Fruit fly (Drosophila melanogaster) whole organism: ENCODE results near the gene Traf6.

Experiments
- CG8478 ChIP-seq: fragments of >200 bp; optimal IDR thresholded peaks from 2 replicates; lab custom pipeline; 2018; ENCODE audit warnings: inconsistent platforms
- Dll ChIP-seq: fragments of >200 bp; optimal IDR thresholded peaks from 2 replicates; lab custom pipeline; 2017
- EcR ChIP-seq, 2 experiments: fragments of >200 bp; optimal IDR thresholded peaks; 2 replicates each; lab custom pipeline; 2017; ENCODE audit warnings: missing biosample characterization in 2 of 2, missing genetic modification characterization in 2 of 2, missing genetic modification reagents in 2 of 2
- pan ChIP-seq: fragments of >200 bp; optimal IDR thresholded peaks from 2 replicates; lab custom pipeline; 2017
- psq ChIP-seq: fragments of >200 bp; optimal IDR thresholded peaks from 2 replicates; lab custom pipeline; 2017
- usp ChIP-seq: fragments of >200 bp; optimal IDR thresholded peaks from 2 replicates; lab custom pipeline; 2017; ENCODE audit warnings: missing biosample characterization, missing genetic modification characterization, mixed read lengths

Gene Traf6

DNA sequence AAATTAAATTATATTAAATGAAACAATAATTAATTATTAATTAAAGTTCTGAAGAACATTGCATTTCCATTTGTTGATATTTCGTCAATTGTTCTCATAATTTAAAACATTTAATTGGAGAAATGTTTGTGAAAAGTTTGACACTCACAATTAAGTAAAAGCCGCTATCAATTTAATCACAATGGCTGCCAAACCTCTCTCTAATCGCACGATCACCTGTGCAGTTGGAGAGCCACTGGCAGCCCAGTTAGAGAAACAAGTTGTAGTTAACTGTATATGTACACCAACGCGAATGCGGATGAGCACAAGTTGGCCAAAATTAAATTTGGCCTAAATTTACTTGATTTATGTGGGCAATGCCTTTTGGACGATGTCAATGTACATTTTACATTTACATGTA lies 35.0 kb upstream of the Traf6 start:
- TF ChIP-seq psq (lab: Kevin White, UChicago) (no peak), EcR (GFP tag; optimal IDR thresholded peaks at IDR 0.05; lab: Kevin White, UChicago) (no peak), pan (no peak), usp (no peak), CG8478 (lab: Kevin White, UChicago) (no peak), Dll (lab: Kevin White, UChicago) (no peak)

DNA sequence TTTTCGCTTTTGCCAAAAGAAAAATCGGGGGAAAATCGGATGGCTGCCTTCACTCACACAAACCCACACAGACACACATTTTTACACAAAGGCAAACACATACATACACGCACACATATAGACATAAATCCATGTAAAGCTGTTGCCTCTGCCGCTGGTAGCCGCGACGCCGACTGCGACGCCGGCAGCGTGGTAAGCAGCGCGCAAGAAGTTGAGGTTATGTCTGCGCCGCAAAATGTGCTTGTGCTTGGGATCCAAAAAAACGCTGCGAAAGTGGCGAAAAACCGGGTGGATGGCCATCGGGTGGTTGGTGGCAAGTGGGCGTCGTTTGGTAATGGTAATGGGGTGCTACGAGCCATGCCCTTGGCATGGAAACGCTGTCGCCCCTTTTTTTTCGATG lies 22.7 kb upstream of the Traf6 start:
- TF ChIP-seq pan (no peak), psq (lab: Kevin White, UChicago) (no peak), usp (no peak), Dll (lab: Kevin White, UChicago) (no peak)

DNA sequence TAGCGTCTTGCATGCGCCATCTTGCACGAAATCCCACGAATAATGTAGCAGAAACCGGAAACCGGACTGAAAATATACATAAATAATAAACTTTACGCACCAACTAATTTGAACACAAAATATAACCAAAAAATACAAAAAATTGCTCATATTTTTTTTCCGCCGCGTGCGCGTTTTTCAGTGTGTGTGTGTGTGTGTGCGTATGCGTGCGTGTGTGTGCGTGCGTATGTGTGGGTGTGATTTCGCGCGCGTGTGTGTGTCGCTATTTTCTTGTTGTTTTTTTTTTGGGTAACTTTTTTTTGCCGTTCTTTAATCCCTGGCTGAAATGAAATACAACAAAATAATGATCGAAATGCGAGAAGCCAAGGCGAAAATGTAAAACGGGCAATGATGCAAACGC lies 21.8 kb upstream of the Traf6 start:
- TF ChIP-seq pan (no peak), psq (lab: Kevin White, UChicago) (no peak), CG8478 (lab: Kevin White, UChicago) (no peak), EcR (GFP tag; optimal IDR thresholded peaks at IDR 0.05; lab: Kevin White, UChicago) (no peak), Dll (lab: Kevin White, UChicago) (no peak), usp (no peak)

DNA sequence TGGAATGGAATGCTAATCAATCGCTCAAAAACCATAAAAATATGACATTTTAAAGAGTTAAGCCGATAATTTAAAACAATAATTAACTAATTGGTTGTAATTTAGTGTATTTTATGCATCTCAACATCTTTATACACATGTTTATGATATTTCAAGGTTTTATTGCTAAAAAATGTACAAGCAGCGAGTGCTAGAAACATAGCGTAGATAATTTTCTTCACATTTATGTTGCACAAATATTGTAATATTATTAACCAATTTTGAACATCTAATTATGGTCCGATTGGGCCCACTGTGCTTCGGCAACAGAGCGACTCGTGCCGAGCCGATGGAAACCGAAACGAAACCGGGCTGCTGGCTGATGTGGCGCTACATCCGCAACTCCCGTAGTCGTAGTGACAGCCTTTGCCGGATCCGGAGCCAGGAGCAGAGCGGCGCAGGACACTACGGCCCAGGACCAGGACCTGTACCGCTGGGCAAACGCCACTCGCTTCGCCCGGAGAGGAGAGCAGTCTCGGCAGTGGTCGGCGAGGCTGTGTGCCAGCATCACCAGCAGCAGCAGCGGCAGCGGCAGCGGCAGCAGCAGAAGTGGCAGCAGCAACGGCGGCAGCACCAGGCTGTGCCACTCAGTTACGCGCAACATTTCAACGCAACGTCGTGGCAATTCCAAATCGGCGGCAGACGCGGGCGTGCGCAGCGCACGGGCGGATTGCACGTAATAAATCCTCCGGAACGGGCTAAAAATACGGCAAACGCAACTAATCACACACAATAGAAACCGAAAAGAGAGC lies 21.2 kb upstream of the Traf6 start, which contains the start of gene sdt:
Gene sdt (plus strand): TSS at position 385 of the 791 bp plus-strand sequence.
- TF ChIP-seq EcR (GFP tag; optimal IDR thresholded peaks at IDR 0.05; lab: Kevin White, UChicago), result no peak
- TF ChIP-seq Dll (lab: Kevin White, UChicago), result no peak
- TF ChIP-seq pan, result no peak
- no peak for TF ChIP-seq psq (lab: Kevin White, UChicago)
- TF ChIP-seq CG8478 (lab: Kevin White, UChicago), result no peak
- TF ChIP-seq usp, result no peak

DNA sequence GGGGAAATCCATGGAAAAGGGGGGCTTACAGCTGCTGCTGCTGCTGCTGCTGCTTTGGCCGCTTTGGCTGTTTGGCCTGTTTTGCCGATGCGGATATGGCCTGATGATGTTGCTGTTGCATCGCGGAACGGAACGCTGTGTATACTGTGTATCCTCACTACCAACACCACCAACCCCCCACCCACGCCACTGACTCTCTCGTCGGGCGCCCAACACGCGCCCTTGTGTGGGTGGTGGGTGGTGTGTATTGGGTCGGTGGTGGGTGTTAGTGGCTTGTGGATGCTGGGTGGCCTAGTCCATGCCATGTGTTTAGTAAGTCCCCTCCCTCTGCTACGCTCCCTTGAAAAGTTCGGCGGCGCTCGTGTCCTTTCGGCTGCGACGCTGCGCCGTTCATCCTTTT lies 20.6 kb upstream of the Traf6 start:
- no peak for TF ChIP-seq pan
- no peak for TF ChIP-seq CG8478 (lab: Kevin White, UChicago)
- no peak for TF ChIP-seq psq (lab: Kevin White, UChicago)
- no peak for TF ChIP-seq usp
- TF ChIP-seq EcR (GFP tag; optimal IDR thresholded peaks at IDR 0.05; lab: Kevin White, UChicago), result no peak
- no peak for TF ChIP-seq Dll (lab: Kevin White, UChicago)

DNA sequence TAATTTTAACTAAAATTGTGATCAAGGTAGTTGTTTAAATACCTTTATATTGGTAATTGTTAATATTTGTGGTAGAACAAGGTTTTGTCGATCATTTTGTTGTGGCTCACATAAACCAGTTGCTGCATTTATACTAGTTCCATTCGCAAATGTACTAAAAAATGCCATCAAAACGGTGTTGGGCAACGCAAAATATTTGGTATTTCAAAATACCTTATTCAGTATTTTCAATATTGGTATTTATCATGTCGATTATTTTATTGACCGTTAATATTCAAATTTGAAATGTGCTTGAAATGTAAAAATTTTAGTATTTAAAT lies 19.8 kb upstream of the Traf6 start, which contains the start of gene slpr:
Gene slpr (minus strand): TSS at position 156 of the 320 bp plus-strand sequence.
- no peak for TF ChIP-seq pan
- TF ChIP-seq CG8478 (lab: Kevin White, UChicago), result no peak
- no peak for TF ChIP-seq psq (lab: Kevin White, UChicago)
- TF ChIP-seq Dll (lab: Kevin White, UChicago), result no peak
- TF ChIP-seq EcR (GFP tag; optimal IDR thresholded peaks at IDR 0.05; lab: Kevin White, UChicago), result no peak
- no peak for TF ChIP-seq usp

DNA sequence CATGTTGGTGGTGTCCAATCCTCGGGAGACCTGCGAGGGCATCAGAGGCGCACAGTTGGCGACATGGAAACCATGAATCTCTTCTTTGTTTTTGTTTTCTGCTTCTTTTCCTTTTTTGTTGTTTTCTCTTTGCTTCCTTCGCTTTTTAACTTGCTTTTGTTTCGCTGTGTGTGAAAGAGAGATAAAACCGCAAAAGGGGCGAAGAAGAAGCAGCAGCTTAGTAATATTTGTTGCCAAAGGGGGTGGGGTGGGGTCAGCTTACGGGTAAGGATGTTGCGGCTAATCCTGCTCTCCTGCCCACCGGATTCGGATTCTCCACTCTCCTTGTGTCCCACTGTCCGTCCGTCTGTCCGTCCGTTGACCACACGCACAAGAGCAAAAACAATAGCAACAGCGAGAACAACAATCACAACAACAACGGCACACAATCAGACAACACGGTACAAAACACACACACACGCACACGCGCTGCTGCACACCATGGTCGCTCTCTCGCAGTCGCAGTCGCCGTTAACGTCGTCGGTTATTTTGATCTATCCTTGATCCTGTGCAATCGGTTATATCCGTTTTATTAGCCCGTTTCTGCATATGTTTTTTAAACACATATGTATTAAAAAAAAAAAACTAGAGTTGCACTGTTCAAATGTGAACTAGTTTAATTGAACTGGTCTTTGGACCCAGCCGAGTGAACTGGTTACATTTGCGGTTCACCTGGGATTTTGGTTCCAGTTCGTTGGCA lies 19.3 kb upstream of the Traf6 start:
- TF ChIP-seq CG8478 (lab: Kevin White, UChicago) (no peak), usp (no peak), pan (no peak), Dll (lab: Kevin White, UChicago) (no peak), EcR (GFP tag; optimal IDR thresholded peaks at IDR 0.05; lab: Kevin White, UChicago) (no peak), psq (lab: Kevin White, UChicago) (no peak)

DNA sequence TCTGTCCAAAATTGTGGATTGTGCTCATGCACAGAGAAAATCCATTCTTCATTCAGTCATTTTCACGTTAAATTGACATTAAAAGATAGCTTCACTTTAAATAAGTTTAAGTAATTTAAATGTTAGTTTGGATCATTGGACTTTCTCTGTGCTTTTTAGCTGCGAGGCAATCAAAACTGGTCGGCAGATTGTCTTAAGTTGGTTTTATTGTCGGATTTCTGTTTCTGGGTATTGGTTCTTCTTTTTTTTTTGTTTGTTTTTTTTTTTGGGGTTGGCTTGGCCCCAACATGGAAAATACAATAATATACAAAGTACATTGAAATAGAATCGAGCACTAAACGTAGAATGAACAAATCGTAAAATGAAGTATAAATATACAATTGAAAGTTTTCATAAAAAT lies 13.0 kb upstream of the Traf6 start, which contains the start of gene CG2278:
Gene CG2278 (minus strand): TSS at position 101 of the 400 bp plus-strand sequence.
- no peak for TF ChIP-seq usp
- no peak for TF ChIP-seq EcR (GFP tag; optimal IDR thresholded peaks at IDR 0.05; lab: Kevin White, UChicago)
- no peak for TF ChIP-seq pan
- TF ChIP-seq psq (lab: Kevin White, UChicago), result no peak
- TF ChIP-seq CG8478 (lab: Kevin White, UChicago), result no peak
- no peak for TF ChIP-seq Dll (lab: Kevin White, UChicago)

DNA sequence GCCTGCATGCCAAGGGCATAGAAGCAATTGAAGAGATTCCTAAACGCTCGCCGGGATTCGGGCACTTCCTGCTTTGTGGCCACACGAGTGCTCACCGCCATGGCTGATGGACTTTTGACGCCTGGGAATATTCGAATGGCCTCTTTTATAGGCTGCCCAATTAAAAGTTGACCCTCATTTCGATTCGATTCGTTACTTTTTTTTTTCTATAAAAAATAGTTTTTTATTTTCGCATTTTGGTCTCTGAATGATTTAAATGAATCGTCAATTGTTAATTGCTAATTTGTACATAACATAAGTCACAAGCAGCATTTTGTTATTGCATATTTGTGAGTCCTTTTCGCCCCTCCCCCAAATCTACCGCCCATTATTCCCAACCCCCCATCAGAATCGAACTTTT lies 8.4 kb upstream of the Traf6 start, which contains the start of gene Or7a:
Gene Or7a (minus strand): TSS at position 101 of the 400 bp plus-strand sequence.
- TF ChIP-seq pan (no peak), Dll (lab: Kevin White, UChicago) (no peak), usp (no peak), CG8478 (lab: Kevin White, UChicago) (no peak), EcR (GFP tag; optimal IDR thresholded peaks at IDR 0.05; lab: Kevin White, UChicago) (no peak), psq (lab: Kevin White, UChicago) (no peak)

DNA sequence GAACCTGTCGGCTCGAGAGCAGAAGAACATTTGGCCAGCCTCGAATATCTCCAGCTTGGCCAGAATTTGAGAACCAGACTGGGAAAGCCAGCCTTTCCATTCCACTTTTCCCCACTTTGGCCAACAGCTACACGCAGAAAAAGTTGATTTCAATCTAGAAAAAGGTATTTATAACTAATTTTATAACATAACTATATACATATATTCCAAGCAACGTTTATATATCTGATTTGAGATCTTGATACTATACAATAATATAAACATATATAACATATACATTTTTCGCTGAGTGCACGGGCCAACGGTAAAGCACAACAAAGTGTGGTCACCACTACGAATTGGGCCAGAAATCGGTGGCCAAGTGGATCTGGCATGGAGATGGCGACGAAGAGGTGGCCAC lies 6.3 kb upstream of the Traf6 start:
- TF ChIP-seq usp, result no peak
- TF ChIP-seq psq (lab: Kevin White, UChicago), result no peak
- no peak for TF ChIP-seq CG8478 (lab: Kevin White, UChicago)
- TF ChIP-seq Dll (lab: Kevin White, UChicago), result no peak
- TF ChIP-seq pan, result no peak
- TF ChIP-seq EcR (GFP tag; optimal IDR thresholded peaks at IDR 0.05; lab: Kevin White, UChicago), result no peak

DNA sequence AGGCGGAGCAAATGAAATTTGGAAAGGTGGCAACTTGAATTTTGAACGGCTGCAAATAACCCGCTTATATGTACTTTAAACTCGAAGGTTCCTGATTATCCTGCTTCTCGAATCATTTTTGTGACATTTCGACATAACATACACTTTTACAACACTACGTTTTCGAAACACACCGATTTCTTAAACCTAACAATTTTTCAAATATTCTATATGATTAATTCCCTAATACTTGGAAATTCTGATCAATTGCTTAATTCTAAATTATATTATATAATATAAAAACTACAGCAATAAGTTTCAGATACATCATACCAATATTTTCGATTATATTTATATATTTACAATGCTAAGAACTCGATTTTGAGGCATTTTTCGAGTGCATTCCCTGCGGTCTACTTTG lies 5.5 kb upstream of the Traf6 start, which contains the start of gene CG10761:
Gene CG10761 (minus strand): TSS at position 101 of the 400 bp plus-strand sequence.
- TF ChIP-seq usp (no peak), pan (no peak), EcR (GFP tag; optimal IDR thresholded peaks at IDR 0.05; lab: Kevin White, UChicago) (no peak), Dll (lab: Kevin White, UChicago) (no peak), psq (lab: Kevin White, UChicago) (no peak), CG8478 (lab: Kevin White, UChicago) (no peak)

DNA sequence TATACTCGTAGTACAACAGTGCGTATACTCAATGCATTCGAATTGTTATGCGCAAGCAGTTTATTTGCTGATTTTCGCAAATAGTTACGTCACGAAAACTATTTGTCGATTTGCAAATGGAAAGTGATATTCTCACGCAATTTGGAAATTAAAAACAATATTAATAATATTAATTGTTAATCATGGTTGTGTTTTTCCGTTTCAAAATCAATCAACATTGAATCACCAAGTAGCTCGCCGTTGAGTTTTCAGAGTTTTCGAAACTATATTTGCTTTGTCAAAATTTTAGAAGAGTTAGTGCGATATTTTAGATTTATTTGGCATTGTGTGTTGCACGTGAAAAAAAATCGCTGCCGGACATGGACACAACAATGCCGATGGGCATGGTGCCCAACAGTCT lies 2.6 kb upstream of the Traf6 start, which contains the start of gene CG15337:
Gene CG15337 (plus strand): TSS at position 301 of the 400 bp plus-strand sequence.
- no peak for TF ChIP-seq EcR (GFP tag; optimal IDR thresholded peaks at IDR 0.05; lab: Kevin White, UChicago)
- TF ChIP-seq CG8478 (lab: Kevin White, UChicago), result no peak
- TF ChIP-seq psq (lab: Kevin White, UChicago), result no peak
- TF ChIP-seq pan, result no peak
- no peak for TF ChIP-seq usp
- no peak for TF ChIP-seq Dll (lab: Kevin White, UChicago)
